Worm (Caenorhabditis elegans): ENCODE measurements around the gene eif-2Bgamma.

- no peak for TF ChIP-seq nhr-76 (tag; optimal IDR thresholded peaks at IDR 0.05)
- TF ChIP-seq M03D4.4 (tag; optimal IDR thresholded peaks at IDR 0.05), result no peak
- no peak for TF ChIP-seq pha-4 (tag; optimal IDR thresholded peaks at IDR 0.05)
- TF ChIP-seq unc-62 (GFP tag; optimal IDR thresholded peaks at IDR 0.05), result no peak
- TF ChIP-seq elt-1 (tag; optimal IDR thresholded peaks at IDR 0.05; ENCODE audit: borderline replicate concordance, insufficient read depth), result no peak
- TF ChIP-seq cnd-1 (tag; optimal IDR thresholded peaks at IDR 0.05), result no peak
- no peak for TF ChIP-seq nhr-28 (tag; optimal IDR thresholded peaks at IDR 0.05)
- TF ChIP-seq ztf-11 (tag; optimal IDR thresholded peaks at IDR 0.05), result no peak
- TF ChIP-seq unc-39 (tag; optimal IDR thresholded peaks at IDR 0.05), result no peak
Observed at ce11 chrII:7002956-7003357, 35.5 kb upstream of the eif-2Bgamma start.
